Worm (Caenorhabditis elegans): ENCODE data around the gene F54D1.6.
"Not testable (repeated sequence)": the region's sequence is repeated elsewhere in the genome, so short reads cannot be mapped to it uniquely, and the experiment has no call there.

The F54D1.6 gene

ce11 chrIV:11261535-11261934 is 26.1 kb upstream of the F54D1.6 start, which contains the start of gene F54D1.1:
F54D1.1 (plus strand) TSS chrIV:11261835.
- no peak for TF ChIP-seq C08G9.2 (tag; optimal IDR thresholded peaks at IDR 0.05)

ce11 chrIV:11263101-11263500 is 24.5 kb upstream of the F54D1.6 start, which contains the start of gene col-126:
col-126 (plus strand) TSS chrIV:11263401.
- not testable (repeated sequence) for TF ChIP-seq hlh-6 (tag; optimal IDR thresholded peaks at IDR 0.05); ceh-22 (tag; optimal IDR thresholded peaks at IDR 0.05); T23F11.4 (GFP tag; optimal IDR thresholded peaks at IDR 0.05)

ce11 chrIV:11266090-11266489 is 21.5 kb upstream of the F54D1.6 start, which contains the start of gene col-127:
col-127 (minus strand) TSS chrIV:11266190.
- TF ChIP-seq nfya-1 (tag; optimal IDR thresholded peaks at IDR 0.05), result no peak
- no peak for TF ChIP-seq sox-2 (GFP tag; IDR thresholded peaks at IDR 0.05)
- TF ChIP-seq pha-4 (tag; optimal IDR thresholded peaks at IDR 0.05), result no peak
- TF ChIP-seq dve-1 (tag; optimal IDR thresholded peaks at IDR 0.05), result no peak
- TF ChIP-seq ceh-31 (tag; optimal IDR thresholded peaks at IDR 0.05), result no peak
- no peak for TF ChIP-seq pag-3 (tag; optimal IDR thresholded peaks at IDR 0.05; ENCODE audit: borderline replicate concordance)
- no peak for TF ChIP-seq tbx-2 (tag; optimal IDR thresholded peaks at IDR 0.05)
- TF ChIP-seq F13H6.1 (tag; optimal IDR thresholded peaks at IDR 0.05), result no peak
- no peak for TF ChIP-seq lim-6 (tag; optimal IDR thresholded peaks at IDR 0.05)
- no peak for TF ChIP-seq che-1 (tag; optimal IDR thresholded peaks at IDR 0.05)
- TF ChIP-seq gmeb-2 (tag; optimal IDR thresholded peaks at IDR 0.05), result no peak
- no peak for TF ChIP-seq ceh-14 (tag; optimal IDR thresholded peaks at IDR 0.05)
- TF ChIP-seq ceh-34 (tag; optimal IDR thresholded peaks at IDR 0.05), result no peak
- TF ChIP-seq K09A11.1 (tag; optimal IDR thresholded peaks at IDR 0.05; ENCODE audit: insufficient read depth), result no peak
- no peak for TF ChIP-seq unc-86 (tag; optimal IDR thresholded peaks at IDR 0.05)
- no peak for TF ChIP-seq C38D4.7 (GFP tag; optimal IDR thresholded peaks at IDR 0.05)
- no peak for TF ChIP-seq unc-55 (GFP tag; optimal IDR thresholded peaks at IDR 0.05)
- no peak for TF ChIP-seq eyg-1 (tag; optimal IDR thresholded peaks at IDR 0.05)
- TF ChIP-seq elt-4 (tag; optimal IDR thresholded peaks at IDR 0.05), result no peak

ce11 chrIV:11269483-11269882 is 18.1 kb upstream of the F54D1.6 start:
- no peak for TF ChIP-seq ceh-18 (tag; optimal IDR thresholded peaks at IDR 0.05)
- TF ChIP-seq lin-11 (tag; optimal IDR thresholded peaks at IDR 0.05), result no peak
- TF ChIP-seq unc-3 (GFP tag; conservative IDR thresholded peaks at IDR 0.05), result no peak
- no peak for TF ChIP-seq unc-3 (tag; optimal IDR thresholded peaks at IDR 0.05)
- no peak for TF ChIP-seq ama-1 (optimal IDR thresholded peaks at IDR 0.05)
- no peak for TF ChIP-seq rnt-1 (tag; optimal IDR thresholded peaks at IDR 0.05)
- no peak for TF ChIP-seq ceh-9 (tag; optimal IDR thresholded peaks at IDR 0.05)
- no peak for TF ChIP-seq lim-6 (tag; optimal IDR thresholded peaks at IDR 0.05)
- no peak for TF ChIP-seq gmeb-2 (tag; optimal IDR thresholded peaks at IDR 0.05)
- TF ChIP-seq ref-2 (tag; optimal IDR thresholded peaks at IDR 0.05), result no peak
- no peak for TF ChIP-seq ets-4 (tag; optimal IDR thresholded peaks at IDR 0.05)
- TF ChIP-seq tbx-2 (tag; optimal IDR thresholded peaks at IDR 0.05), result no peak
- TF ChIP-seq hlh-8 (tag; optimal IDR thresholded peaks at IDR 0.05), result no peak
- TF ChIP-seq pros-1 (tag; optimal IDR thresholded peaks at IDR 0.05), result no peak
- TF ChIP-seq ceh-2 (tag; optimal IDR thresholded peaks at IDR 0.05), result no peak
- no peak for TF ChIP-seq unc-86 (tag; optimal IDR thresholded peaks at IDR 0.05)
- no peak for TF ChIP-seq nfya-1 (tag; optimal IDR thresholded peaks at IDR 0.05)
- no peak for TF ChIP-seq fax-1 (tag; optimal IDR thresholded peaks at IDR 0.05)
- TF ChIP-seq T23F11.4 (GFP tag; optimal IDR thresholded peaks at IDR 0.05), result no peak
- no peak for TF ChIP-seq sox-2 (GFP tag; IDR thresholded peaks at IDR 0.05)
- no peak for TF ChIP-seq K09A11.1 (tag; optimal IDR thresholded peaks at IDR 0.05; ENCODE audit: insufficient read depth)

ce11 chrIV:11271262-11271661 is 16.3 kb upstream of the F54D1.6 start, which contains the start of gene nhr-7:
nhr-7 (minus strand) TSS chrIV:11271362.
- TF ChIP-seq elt-2 (tag; optimal IDR thresholded peaks at IDR 0.05) (no peak), che-1 (tag; optimal IDR thresholded peaks at IDR 0.05) (no peak), unc-42 (tag; optimal IDR thresholded peaks at IDR 0.05) (no peak), lim-6 (tag; optimal IDR thresholded peaks at IDR 0.05) (no peak), fkh-10 (GFP tag; optimal IDR thresholded peaks at IDR 0.05) (no peak), odd-2 (tag; optimal IDR thresholded peaks at IDR 0.05) (no peak), dve-1 (tag; optimal IDR thresholded peaks at IDR 0.05) (no peak), ceh-22 (tag; optimal IDR thresholded peaks at IDR 0.05) (no peak), rnt-1 (tag; optimal IDR thresholded peaks at IDR 0.05) (no peak), unc-55 (GFP tag; optimal IDR thresholded peaks at IDR 0.05) (no peak), sox-4 (tag; optimal IDR thresholded peaks at IDR 0.05) (no peak), hlh-8 (tag; optimal IDR thresholded peaks at IDR 0.05) (no peak), ceh-19 (GFP tag; optimal IDR thresholded peaks at IDR 0.05) (no peak)
